Fruit fly (Drosophila melanogaster) Kc167 (cell line): ENCODE measurements around the gene Gk2.

Source experiments
- Myc ChIP-seq: fragments of >200 bp; optimal IDR thresholded peaks from 2 replicates; lab custom pipeline; 2017; ENCODE audit warnings: missing external identifiers
- Sin3A ChIP-seq: fragments of >200 bp; optimal IDR thresholded peaks from 2 replicates; lab custom pipeline; 2018; ENCODE audit warnings: missing external identifiers
- h ChIP-seq: fragments of >200 bp; optimal IDR thresholded peaks from 3 replicates; lab custom pipeline; 2018; ENCODE audit warnings: missing external identifiers
- psq ChIP-seq: fragments of >200 bp; optimal IDR thresholded peaks from 2 replicates; lab custom pipeline; 2017; ENCODE audit warnings: missing external identifiers
- ttk ChIP-seq: sonication (Bioruptor generic); optimal IDR thresholded peaks from 2 replicates; lab custom pipeline; 2017; ENCODE audit warnings: missing external identifiers

DNA sequence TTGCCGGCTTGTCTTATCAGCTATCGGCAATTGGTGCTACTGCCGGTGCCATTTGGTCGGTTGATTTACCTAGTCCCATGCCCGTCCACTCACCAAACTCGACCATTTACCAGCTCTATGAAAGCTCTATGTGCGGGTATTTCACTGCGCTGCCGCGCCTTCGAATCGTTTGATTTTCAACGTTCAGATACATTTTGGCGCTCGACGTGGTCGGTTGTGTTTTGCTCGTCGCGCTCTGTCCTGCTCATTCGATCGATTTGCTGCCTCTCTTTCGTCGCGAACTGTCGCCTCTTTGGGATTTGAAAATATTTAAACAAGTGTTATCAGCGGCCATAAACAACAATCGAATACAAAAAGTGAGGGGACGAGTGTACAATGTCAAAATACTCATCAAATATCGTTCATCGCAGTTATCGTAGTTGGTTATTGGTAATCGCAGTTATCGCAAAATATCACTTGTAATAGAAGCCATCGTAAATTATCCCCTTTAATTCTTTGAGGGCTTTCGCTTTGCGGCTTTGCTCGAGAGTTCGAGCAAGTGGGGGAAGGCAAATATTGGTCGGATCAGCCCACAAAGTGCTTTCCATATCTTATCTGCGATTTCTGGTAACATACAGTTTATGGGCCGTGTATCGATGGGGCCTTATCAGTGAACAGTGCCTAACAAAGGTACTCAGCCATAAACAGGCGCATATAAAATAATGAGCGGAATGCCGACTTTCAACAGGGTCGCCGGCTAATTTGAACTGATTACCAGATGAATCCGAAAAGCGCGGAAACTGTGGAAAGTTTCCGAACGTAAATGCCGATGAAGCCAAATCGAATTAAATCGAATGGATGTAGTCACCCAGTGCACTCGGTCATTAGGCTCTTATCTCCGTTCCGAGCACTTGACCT lies 3.7 kb downstream of the Gk2 start:
- TF ChIP-seq h (no peak), Myc (no peak), psq (lab: Kevin White, UChicago) (no peak), Sin3A (lab: Kevin White, UChicago) (no peak), ttk (no peak)
